Worm (Caenorhabditis elegans) whole organism, young adult: ENCODE measurements around the gene srd-47.

ENCODE experiments used
- B0035.1 ChIP-seq: sonication (generic microtip); optimal IDR thresholded peaks from 2 replicates; lab custom pipeline; 2016; ENCODE audit warnings: missing genetic modification characterization, mild to moderate bottlenecking, missing compliant biosample characterization, missing genotype, missing genetic modification reagents
- B0261.1 ChIP-seq: sonication (generic microtip); optimal IDR thresholded peaks from 2 replicates; lab custom pipeline; 2016; ENCODE audit warnings: mild to moderate bottlenecking, missing genetic modification characterization, moderate library complexity, missing compliant biosample characterization
- C06A6.2 ChIP-seq: fragments of 200-800 bp; sonication (Bioruptor generic); conservative IDR thresholded peaks from 2 replicates; pipeline ENCODE4 v1.3.6; 2022; ENCODE audit warnings: missing genetic modification characterization, missing compliant biosample characterization
- F37B4.10 ChIP-seq: fragments of 200-800 bp; sonication (Bioruptor generic); IDR thresholded peaks from 2 replicates; pipeline ENCODE4 v1.3.6; 2022; ENCODE audit warnings: missing genetic modification characterization, missing compliant biosample characterization
- F57A8.1 ChIP-seq: fragments of 200-800 bp; sonication (Bioruptor generic); optimal IDR thresholded peaks from 2 replicates; lab custom pipeline; 2018; ENCODE audit warnings: mild to moderate bottlenecking, missing genetic modification characterization, moderate library complexity, missing compliant biosample characterization
- F57C9.4 ChIP-seq: sonication (generic microtip); optimal IDR thresholded peaks from 2 replicates; lab custom pipeline; 2017; ENCODE audit warnings: mild to moderate bottlenecking, missing genetic modification characterization, missing compliant biosample characterization
- K12H6.12 ChIP-seq: fragments of 200-800 bp; sonication (Bioruptor generic); optimal IDR thresholded peaks from 2 replicates; lab custom pipeline; 2018; ENCODE audit warnings: mild to moderate bottlenecking, missing genetic modification characterization, missing compliant biosample characterization
- T07F8.4 ChIP-seq: sonication (generic microtip); optimal IDR thresholded peaks from 2 replicates; lab custom pipeline; 2016; ENCODE audit warnings: mild to moderate bottlenecking, missing genetic modification characterization, moderate library complexity, missing compliant biosample characterization
- T26A5.8 ChIP-seq: sonication (generic microtip); optimal IDR thresholded peaks from 2 replicates; lab custom pipeline; 2016; ENCODE audit warnings: missing genetic modification characterization, missing compliant biosample characterization
- Y53G8AR.9 ChIP-seq: fragments of 200-800 bp; sonication (Bioruptor generic); conservative IDR thresholded peaks from 2 replicates; pipeline ENCODE4 v1.3.6; 2022; ENCODE audit warnings: missing genetic modification reagents, missing genetic modification characterization, missing compliant biosample characterization
- aptf-2 ChIP-seq: fragments of 200-800 bp; sonication (Bioruptor generic); conservative IDR thresholded peaks from 2 replicates; pipeline ENCODE4 v1.3.6; 2022; ENCODE audit warnings: missing genetic modification reagents, missing genetic modification characterization, missing compliant biosample characterization
- atf-7 ChIP-seq: sonication (generic microtip); optimal IDR thresholded peaks from 2 replicates; lab custom pipeline; 2017; ENCODE audit warnings: mild to moderate bottlenecking, missing genetic modification characterization, missing compliant biosample characterization
- athp-1 ChIP-seq: sonication (generic microtip); optimal IDR thresholded peaks from 2 replicates; lab custom pipeline; 2017; ENCODE audit warnings: mild to moderate bottlenecking, missing genetic modification characterization, missing compliant biosample characterization
- attf-5 ChIP-seq: fragments of 200-800 bp; sonication (Bioruptor generic); optimal IDR thresholded peaks from 2 replicates; lab custom pipeline; 2018; ENCODE audit warnings: mild to moderate bottlenecking, missing genetic modification characterization, missing compliant biosample characterization
- cebp-1 ChIP-seq, 2 experiments: fragments of 200-800 bp in 1 of 2; sonication (Bioruptor generic) in 1 of 2; sonication (generic microtip) in 1 of 2; IDR thresholded peaks in 1 of 2; optimal IDR thresholded peaks in 1 of 2; 2 replicates each; pipeline versions ENCODE4 v1.3.6 to Lab custom; 2017 to 2022; ENCODE audit warnings: missing compliant biosample characterization in 2 of 2, missing genetic modification characterization in 2 of 2, mild to moderate bottlenecking in 1 of 2, missing genetic modification reagents in 1 of 2, moderate library complexity in 1 of 2
- ceh-79 ChIP-seq: sonication (generic microtip); optimal IDR thresholded peaks from 2 replicates; lab custom pipeline; 2017; ENCODE audit warnings: mild to moderate bottlenecking, missing genetic modification characterization, missing compliant biosample characterization
- dox-1 ChIP-seq: fragments of 200-800 bp; sonication (Bioruptor generic); IDR thresholded peaks from 2 replicates; pipeline ENCODE4 v1.3.6; 2022; ENCODE audit warnings: missing genetic modification reagents, missing genetic modification characterization, missing compliant biosample characterization
- dpff-1 ChIP-seq: sonication (generic microtip); optimal IDR thresholded peaks from 2 replicates; lab custom pipeline; 2017; ENCODE audit warnings: mild to moderate bottlenecking, missing genetic modification characterization, missing compliant biosample characterization
- dpl-1 ChIP-seq: fragments of 150-350 bp; optimal IDR thresholded peaks from 2 replicates; lab custom pipeline; 2014; ENCODE audit warnings: missing biosample characterization, missing genetic modification reagents, missing genetic modification characterization
- efl-1 ChIP-seq: fragments of 150-350 bp; optimal IDR thresholded peaks from 2 replicates; lab custom pipeline; 2014; ENCODE audit warnings: missing biosample characterization, missing genetic modification reagents, missing genetic modification characterization
- egl-18 ChIP-seq: fragments of 200-800 bp; sonication (Bioruptor generic); IDR thresholded peaks from 2 replicates; pipeline ENCODE4 v1.3.6; 2022; ENCODE audit warnings: missing genetic modification reagents, missing genetic modification characterization, missing compliant biosample characterization
- egrh-3 ChIP-seq: fragments of 200-800 bp; sonication (Bioruptor generic); IDR thresholded peaks from 2 replicates; pipeline ENCODE4 v1.3.6; 2022; ENCODE audit warnings: missing genetic modification reagents, missing genetic modification characterization, missing compliant biosample characterization
- fkh-3 ChIP-seq: sonication (generic microtip); optimal IDR thresholded peaks from 2 replicates; lab custom pipeline; 2016; ENCODE audit warnings: mild to moderate bottlenecking, missing genetic modification characterization, missing compliant biosample characterization
- gei-17 ChIP-seq: fragments of 200-800 bp; sonication (Bioruptor generic); optimal IDR thresholded peaks from 2 replicates; lab custom pipeline; 2018; ENCODE audit warnings: mild to moderate bottlenecking, missing genetic modification characterization, missing compliant biosample characterization
- hmg-20 ChIP-seq: fragments of 200-800 bp; sonication (Bioruptor generic); IDR thresholded peaks from 2 replicates; pipeline ENCODE4 v1.3.6; 2022; ENCODE audit warnings: missing genetic modification reagents, missing genetic modification characterization, missing compliant biosample characterization
- hsf-1 ChIP-seq: fragments of 200-800 bp; sonication (Bioruptor generic); IDR thresholded peaks from 2 replicates; pipeline ENCODE4 v1.3.6; 2022; ENCODE audit warnings: missing genetic modification reagents, missing genetic modification characterization, missing compliant biosample characterization
- lag-1 ChIP-seq: fragments of 200-800 bp; sonication (Bioruptor generic); IDR thresholded peaks from 2 replicates; pipeline ENCODE4 v1.3.6; 2022; ENCODE audit warnings: missing genetic modification reagents, missing genetic modification characterization, missing compliant biosample characterization
- let-607 ChIP-seq, 2 experiments: fragments of 200-800 bp in 1 of 2; sonication (Bioruptor generic) in 1 of 2; sonication (generic microtip) in 1 of 2; optimal IDR thresholded peaks; 2 replicates each; lab custom pipeline; 2016 to 2018; ENCODE audit warnings: mild to moderate bottlenecking in 2 of 2, missing compliant biosample characterization in 2 of 2, missing genetic modification characterization in 2 of 2, moderate library complexity in 2 of 2, missing genotype in 1 of 2
- lin-40 ChIP-seq: sonication (generic microtip); optimal IDR thresholded peaks from 2 replicates; lab custom pipeline; 2016; ENCODE audit warnings: missing genetic modification characterization, mild to moderate bottlenecking, missing compliant biosample characterization, missing genotype, missing genetic modification reagents
- lsy-27 ChIP-seq: sonication (generic microtip); optimal IDR thresholded peaks from 2 replicates; lab custom pipeline; 2017; ENCODE audit warnings: missing genetic modification characterization, mild to moderate bottlenecking, missing compliant biosample characterization, antibody characterized with exemption, missing genotype, borderline replicate concordance; ENCODE audit not compliant: insufficient read depth
- mxl-1 ChIP-seq: sonication (generic microtip); optimal IDR thresholded peaks from 2 replicates; lab custom pipeline; 2016; ENCODE audit warnings: missing genetic modification characterization, missing compliant biosample characterization
- nfya-2 ChIP-seq: fragments of 200-800 bp; sonication (Bioruptor generic); IDR thresholded peaks from 2 replicates; pipeline ENCODE4 v1.3.6; 2022; ENCODE audit warnings: missing genetic modification reagents, missing genetic modification characterization, missing compliant biosample characterization
- nhr-120 ChIP-seq: fragments of 200-800 bp; sonication (Bioruptor generic); IDR thresholded peaks from 2 replicates; pipeline ENCODE4 v1.3.6; 2022; ENCODE audit warnings: missing genetic modification characterization, missing compliant biosample characterization
- nhr-80 ChIP-seq: sonication (generic microtip); optimal IDR thresholded peaks from 2 replicates; lab custom pipeline; 2016; ENCODE audit warnings: missing genetic modification characterization, missing compliant biosample characterization
- nhr-90 ChIP-seq: sonication (generic microtip); optimal IDR thresholded peaks from 2 replicates; lab custom pipeline; 2016; ENCODE audit warnings: missing genotype, mild to moderate bottlenecking, missing genetic modification characterization, missing compliant biosample characterization
- somi-1 ChIP-seq: fragments of 200-800 bp; sonication (Bioruptor generic); optimal IDR thresholded peaks from 2 replicates; lab custom pipeline; 2018; ENCODE audit warnings: mild to moderate bottlenecking, missing genetic modification characterization, missing compliant biosample characterization
- sptf-2 ChIP-seq: fragments of 200-800 bp; sonication (Bioruptor generic); optimal IDR thresholded peaks from 2 replicates; lab custom pipeline; 2018; ENCODE audit warnings: mild to moderate bottlenecking, missing genetic modification characterization, missing compliant biosample characterization
- tbp1 ChIP-seq: fragments of 200-800 bp; sonication (Bioruptor generic); optimal IDR thresholded peaks from 2 replicates; lab custom pipeline; 2018; ENCODE audit warnings: mild to moderate bottlenecking, missing genetic modification characterization, missing compliant biosample characterization
- tbx-9 ChIP-seq: sonication (generic microtip); optimal IDR thresholded peaks from 2 replicates; lab custom pipeline; 2016; ENCODE audit warnings: borderline replicate concordance, missing genetic modification characterization, inconsistent platforms, missing compliant biosample characterization
- tlf-1 ChIP-seq: fragments of 200-800 bp; sonication (Bioruptor generic); optimal IDR thresholded peaks from 2 replicates; lab custom pipeline; 2018; ENCODE audit warnings: mild to moderate bottlenecking, missing genetic modification characterization, missing compliant biosample characterization
- unc-130 ChIP-seq: sonication (generic microtip); optimal IDR thresholded peaks from 2 replicates; lab custom pipeline; 2016; ENCODE audit warnings: missing genetic modification reagents, missing genetic modification characterization, missing compliant biosample characterization
- zim-3 ChIP-seq: sonication (generic microtip); optimal IDR thresholded peaks from 2 replicates; lab custom pipeline; 2017; ENCODE audit warnings: mild to moderate bottlenecking, missing genetic modification characterization, moderate library complexity, missing compliant biosample characterization
- ztf-26 ChIP-seq: sonication (generic microtip); optimal IDR thresholded peaks from 2 replicates; lab custom pipeline; 2017; ENCODE audit warnings: missing genetic modification characterization, missing compliant biosample characterization
- ztf-6 ChIP-seq: fragments of 200-800 bp; sonication (Bioruptor generic); IDR thresholded peaks from 2 replicates; pipeline ENCODE4 v1.3.6; 2022; ENCODE audit warnings: missing genetic modification reagents, missing genetic modification characterization, missing compliant biosample characterization

srd-47 gene

ce11 chrX:12323439-12323838, 10.0 kb upstream of the srd-47 start, which contains the start of gene srd-40:
Gene srd-40 (plus strand): TSS chrX:12323739.
- TF ChIP-seq sptf-2 (GFP tag; lab: Kevin White, UChicago) (no peak), dpl-1 (GFP tag; lab: Kevin White, UChicago) (no peak), T26A5.8 (tag; lab: Kevin White, UChicago) (no peak), T07F8.4 (tag; lab: Kevin White, UChicago) (no peak), B0261.1 (tag; lab: Kevin White, UChicago) (no peak), athp-1 (tag; lab: Kevin White, UChicago) (no peak), F57A8.1 (GFP tag; lab: Kevin White, UChicago) (no peak), zim-3 (tag; lab: Kevin White, UChicago) (no peak), F57C9.4 (tag; lab: Kevin White, UChicago) (no peak), lsy-27 (tag; lab: Kevin White, UChicago) (no peak)

- TF ChIP-seq nfya-2 (GFP tag; lab: Robert Waterston, UW) = no peak
- TF ChIP-seq somi-1 (GFP tag; lab: Kevin White, UChicago) = no peak
- no peak for TF ChIP-seq dox-1
- no peak for TF ChIP-seq hsf-1 (GFP tag; lab: Robert Waterston, UW)
- TF ChIP-seq dpl-1 (GFP tag; lab: Kevin White, UChicago) = no peak
- TF ChIP-seq tbp1 = no peak
- no peak for TF ChIP-seq attf-5 (GFP tag; lab: Kevin White, UChicago)
- TF ChIP-seq zim-3 (tag; lab: Kevin White, UChicago) = no peak
- TF ChIP-seq, all 124 proteins: peak for 0
Observed at ce11 chrX:12326424-12326823, 7.0 kb upstream of the srd-47 start, which contains the start of gene srd-41. Gene srd-41 (plus strand): TSS chrX:12326724.

ce11 chrX:12328676-12329075, 4.8 kb upstream of the srd-47 start, which contains the start of gene srd-45:
Gene srd-45 (plus strand): TSS chrX:12328976.
- TF ChIP-seq fkh-3 (tag; lab: Kevin White, UChicago) (no peak), lin-40 (tag; lab: Kevin White, UChicago) (no peak), F37B4.10 (no peak), aptf-2 (GFP tag; lab: Robert Waterston, UW) (no peak), cebp-1 (GFP tag; IDR thresholded peaks at IDR 0.05; lab: Robert Waterston, UW) (no peak), cebp-1 (tag; optimal IDR thresholded peaks at IDR 0.05; lab: Kevin White, UChicago) (no peak), mxl-1 (no peak), nhr-80 (no peak), egrh-3 (GFP tag; lab: Robert Waterston, UW) (no peak), dpff-1 (tag; lab: Kevin White, UChicago) (no peak), ceh-79 (no peak), ztf-6 (no peak), efl-1 (GFP tag; lab: Kevin White, UChicago) (no peak), egl-18 (GFP tag; lab: Robert Waterston, UW) (no peak), tlf-1 (GFP tag; lab: Kevin White, UChicago) (no peak), nfya-2 (GFP tag; lab: Robert Waterston, UW) (no peak), lag-1 (GFP tag; lab: Robert Waterston, UW) (no peak), gei-17 (GFP tag; lab: Kevin White, UChicago) (no peak), attf-5 (GFP tag; lab: Kevin White, UChicago) (no peak)
- TF ChIP-seq, all 124 proteins: peak for 0

ce11 chrX:12331795-12332194, 1.6 kb upstream of the srd-47 start, which contains the start of gene srd-46:
Gene srd-46 (plus strand): TSS chrX:12332095.
- no peak for TF ChIP-seq K12H6.12 (tag; lab: Kevin White, UChicago)
- TF ChIP-seq attf-5 (GFP tag; lab: Kevin White, UChicago) = no peak
- TF ChIP-seq let-607 (tag; optimal IDR thresholded peaks at IDR 0.05; lab: Kevin White, UChicago) = no peak
- TF ChIP-seq athp-1 (tag; lab: Kevin White, UChicago) = no peak
- no peak for TF ChIP-seq C06A6.2 (GFP tag; lab: Robert Waterston, UW)
- no peak for TF ChIP-seq ztf-6
- TF ChIP-seq Y53G8AR.9 (GFP tag; lab: Robert Waterston, UW) = no peak
- no peak for TF ChIP-seq atf-7 (tag; lab: Kevin White, UChicago)
- TF ChIP-seq fkh-3 (tag; lab: Kevin White, UChicago) = no peak
- TF ChIP-seq tbx-9 (tag; lab: Kevin White, UChicago) = no peak
- TF ChIP-seq ztf-26 (tag; lab: Kevin White, UChicago) = no peak
- no peak for TF ChIP-seq nhr-90
- TF ChIP-seq nhr-120 (GFP tag; lab: Robert Waterston, UW) = no peak
- TF ChIP-seq aptf-2 (GFP tag; lab: Robert Waterston, UW) = no peak
- TF ChIP-seq hmg-20 (GFP tag; lab: Robert Waterston, UW) = no peak
- TF ChIP-seq B0035.1 = no peak
- no peak for TF ChIP-seq unc-130 (GFP tag; lab: Kevin White, UChicago)
